Worm (Caenorhabditis elegans) whole organism, late embryonic: ENCODE results near the gene mec-14.

Experiments used
- K09A11.1 ChIP-seq: sonication (generic microtip); optimal IDR thresholded peaks from 2 replicates; lab custom pipeline; 2017; ENCODE audit warnings: antibody characterized with exemption, mild to moderate bottlenecking, missing genetic modification characterization, missing compliant biosample characterization; ENCODE audit not compliant: insufficient read depth
- lin-11 ChIP-seq: fragments of 200-800 bp; sonication (Bioruptor generic); optimal IDR thresholded peaks from 2 replicates; lab custom pipeline; 2018; ENCODE audit warnings: mild to moderate bottlenecking, missing genetic modification characterization, missing compliant biosample characterization
- tbx-7 ChIP-seq: sonication (generic microtip); optimal IDR thresholded peaks from 2 replicates; lab custom pipeline; 2016; ENCODE audit warnings: missing genotype, missing genetic modification characterization, missing compliant biosample characterization
- ttx-3 ChIP-seq: sonication (generic microtip); optimal IDR thresholded peaks from 2 replicates; lab custom pipeline; 2016; ENCODE audit warnings: missing genetic modification reagents, missing genetic modification characterization, missing compliant biosample characterization

DNA sequence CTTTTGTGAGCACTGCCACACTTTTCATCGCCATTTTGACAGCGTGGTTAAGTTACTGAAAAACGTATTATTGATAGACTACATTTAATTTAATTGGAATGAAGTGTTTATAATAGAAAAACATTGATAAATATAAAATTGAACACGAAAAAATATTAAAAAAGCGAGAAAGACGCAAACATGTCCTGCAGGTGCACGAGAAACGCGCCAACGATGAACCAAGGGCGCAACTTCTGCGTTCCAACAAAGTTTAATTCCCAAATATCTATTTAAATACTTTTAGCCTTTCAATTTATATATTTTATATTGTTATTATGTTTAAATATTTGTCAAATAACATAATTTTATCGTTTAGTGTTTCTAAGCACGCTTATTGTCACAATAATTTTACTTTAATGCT, 41.4 kb upstream of the mec-14 start, which contains the start of gene ndus-8:
- TF ChIP-seq tbx-7 (tag; lab: Kevin White, UChicago) = no peak
- no peak for TF ChIP-seq lin-11
- no peak for TF ChIP-seq ttx-3 (tag; lab: Kevin White, UChicago)
- no peak for TF ChIP-seq K09A11.1
